Fruit fly (Drosophila melanogaster) whole organism, embryonic: ENCODE data around the gene CG31100.

Source experiments
- Atf6 ChIP-seq: fragments of 200-800 bp; sonication (Bioruptor generic); IDR thresholded peaks from 2 replicates; pipeline ENCODE4 v1.3.6; 2022; ENCODE audit warnings: missing biosample characterization, missing genetic modification characterization
- BEAF-32 ChIP-seq: fragments of 200-800 bp; sonication (Bioruptor generic); optimal IDR thresholded peaks from 3 replicates; lab custom pipeline; 2017; ENCODE audit warnings: missing biosample characterization, missing genetic modification characterization, mild to moderate bottlenecking, moderate library complexity, missing genetic modification reagents
- CG10654 ChIP-seq: fragments of 200-800 bp; sonication (Bioruptor generic); optimal IDR thresholded peaks from 2 replicates; lab custom pipeline; 2016; ENCODE audit warnings: missing biosample characterization, missing genetic modification characterization
- CG12071 ChIP-seq: fragments of 200-800 bp; sonication (Bioruptor generic); optimal IDR thresholded peaks from 3 replicates; lab custom pipeline; 2018; ENCODE audit warnings: missing biosample characterization, mild to moderate bottlenecking, missing genetic modification characterization
- CG14710 ChIP-seq: fragments of 200-800 bp; sonication (Bioruptor generic); optimal IDR thresholded peaks from 3 replicates; lab custom pipeline; 2019; ENCODE audit warnings: missing biosample characterization, mild to moderate bottlenecking, missing genetic modification characterization, moderate library complexity
- CG14965 ChIP-seq: fragments of 200-800 bp; sonication (Bioruptor generic); optimal IDR thresholded peaks from 2 replicates; lab custom pipeline; 2016; ENCODE audit warnings: missing biosample characterization, missing genetic modification characterization, borderline replicate concordance
- CG16813 ChIP-seq: fragments of 200-800 bp; sonication (Bioruptor generic); IDR thresholded peaks from 3 replicates; pipeline ENCODE4 v1.3.6; 2022; ENCODE audit warnings: missing biosample characterization, missing genetic modification characterization; ENCODE audit not compliant: partially characterized antibody
- CG17328 ChIP-seq: fragments of 200-800 bp; sonication (Bioruptor generic); IDR thresholded peaks from 2 replicates; pipeline ENCODE4 v1.3.6; 2022; ENCODE audit warnings: missing biosample characterization, missing genetic modification characterization
- CG18619 ChIP-seq: fragments of 200-800 bp; sonication (Bioruptor generic); optimal IDR thresholded peaks from 3 replicates; lab custom pipeline; 2017; ENCODE audit warnings: missing biosample characterization, mild to moderate bottlenecking, missing genetic modification characterization
- CG2678 ChIP-seq: fragments of 200-800 bp; sonication (Bioruptor generic); optimal IDR thresholded peaks from 3 replicates; lab custom pipeline; 2019; ENCODE audit warnings: missing biosample characterization, mild to moderate bottlenecking, missing genetic modification characterization, moderate library complexity
- CG3281 ChIP-seq: fragments of 200-800 bp; sonication (Bioruptor generic); optimal IDR thresholded peaks from 3 replicates; lab custom pipeline; 2017; ENCODE audit warnings: missing biosample characterization, mild to moderate bottlenecking, missing genetic modification characterization
- CG4854 ChIP-seq: fragments of 200-800 bp; sonication (Bioruptor generic); optimal IDR thresholded peaks from 2 replicates; lab custom pipeline; 2016; ENCODE audit warnings: missing biosample characterization, missing genetic modification characterization, inconsistent platforms
- CG5953 ChIP-seq: fragments of 200-800 bp; sonication (Bioruptor generic); IDR thresholded peaks from 2 replicates; pipeline ENCODE4 v1.3.6; 2022; ENCODE audit warnings: missing biosample characterization, missing genetic modification characterization
- CG6654 ChIP-seq: fragments of 200-800 bp; sonication (Bioruptor generic); optimal IDR thresholded peaks from 2 replicates; lab custom pipeline; 2017; ENCODE audit warnings: missing biosample characterization, mild to moderate bottlenecking, missing genetic modification characterization
- CG6689 ChIP-seq: fragments of 200-800 bp; sonication (Bioruptor generic); IDR thresholded peaks from 2 replicates; pipeline ENCODE4 v1.3.6; 2022; ENCODE audit warnings: missing biosample characterization, missing genetic modification characterization
- CG7372 ChIP-seq: fragments of 200-800 bp; sonication (Bioruptor generic); IDR thresholded peaks from 2 replicates; pipeline ENCODE4 v1.3.6; 2022; ENCODE audit warnings: missing biosample characterization, missing genetic modification characterization
- CG8359 ChIP-seq: fragments of 200-800 bp; sonication (Bioruptor generic); optimal IDR thresholded peaks from 2 replicates; lab custom pipeline; 2017; ENCODE audit warnings: missing biosample characterization, mild to moderate bottlenecking, missing genetic modification characterization, borderline replicate concordance
- CHES-1-like ChIP-seq: fragments of 200-800 bp; sonication (Bioruptor generic); optimal IDR thresholded peaks from 2 replicates; lab custom pipeline; 2016; ENCODE audit warnings: missing biosample characterization, missing genetic modification characterization
- Fer1 ChIP-seq: fragments of 200-800 bp; sonication (Bioruptor generic); optimal IDR thresholded peaks from 2 replicates; lab custom pipeline; 2017; ENCODE audit warnings: missing biosample characterization, mild to moderate bottlenecking, missing genetic modification characterization
- HmgZ ChIP-seq: fragments of 200-800 bp; sonication (Bioruptor generic); optimal IDR thresholded peaks from 2 replicates; lab custom pipeline; 2018; ENCODE audit warnings: missing biosample characterization, mild to moderate bottlenecking, missing genetic modification characterization
- Max ChIP-seq: fragments of 200-800 bp; sonication (Bioruptor generic); optimal IDR thresholded peaks from 2 replicates; lab custom pipeline; 2016; ENCODE audit warnings: missing biosample characterization, mild to moderate bottlenecking, missing genetic modification characterization
- Scr ChIP-seq: fragments of 200-800 bp; sonication (Bioruptor generic); IDR thresholded peaks from 2 replicates; pipeline ENCODE4 v1.3.6; 2022; ENCODE audit warnings: missing biosample characterization, missing genetic modification characterization; ENCODE audit not compliant: partially characterized antibody
- Xbp1 ChIP-seq: fragments of 200-800 bp; sonication (Bioruptor generic); optimal IDR thresholded peaks from 3 replicates; lab custom pipeline; 2016; ENCODE audit warnings: missing biosample characterization, mild to moderate bottlenecking, missing genetic modification characterization
- bbx ChIP-seq: fragments of 200-800 bp; sonication (Bioruptor generic); IDR thresholded peaks from 2 replicates; pipeline ENCODE4 v1.3.6; 2022; ENCODE audit warnings: missing biosample characterization, missing genetic modification characterization; ENCODE audit not compliant: partially characterized antibody
- cato ChIP-seq: fragments of 200-800 bp; sonication (Bioruptor generic); optimal IDR thresholded peaks from 2 replicates; lab custom pipeline; 2016; ENCODE audit warnings: missing biosample characterization, missing genetic modification characterization, borderline replicate concordance
- caup ChIP-seq: fragments of 200-800 bp; sonication (Bioruptor generic); optimal IDR thresholded peaks from 3 replicates; lab custom pipeline; 2017; ENCODE audit warnings: missing biosample characterization, mild to moderate bottlenecking, missing genetic modification characterization, moderate library complexity; ENCODE audit not compliant: severe bottlenecking
- da ChIP-seq: fragments of 200-800 bp; sonication (Bioruptor generic); optimal IDR thresholded peaks from 2 replicates; lab custom pipeline; 2016; ENCODE audit warnings: missing biosample characterization, missing genetic modification characterization
- dan ChIP-seq: fragments of 200-800 bp; sonication (Bioruptor generic); IDR thresholded peaks from 2 replicates; pipeline ENCODE4 v1.3.6; 2022; ENCODE audit warnings: missing biosample characterization, missing genetic modification characterization
- fd3F ChIP-seq: fragments of 200-800 bp; sonication (Bioruptor generic); optimal IDR thresholded peaks from 2 replicates; lab custom pipeline; 2018; ENCODE audit warnings: missing biosample characterization, mild to moderate bottlenecking, missing genetic modification characterization, moderate library complexity
- fu2 ChIP-seq: fragments of 200-800 bp; sonication (Bioruptor generic); optimal IDR thresholded peaks from 2 replicates; lab custom pipeline; 2016; ENCODE audit warnings: missing biosample characterization, missing genetic modification characterization
- gcm2 ChIP-seq: fragments of 200-800 bp; sonication (Bioruptor generic); optimal IDR thresholded peaks from 2 replicates; lab custom pipeline; 2016; ENCODE audit warnings: missing biosample characterization, missing genetic modification characterization
- gro ChIP-seq: fragments of 200-800 bp; sonication (Bioruptor generic); optimal IDR thresholded peaks from 2 replicates; lab custom pipeline; 2016; ENCODE audit warnings: missing biosample characterization, missing genetic modification characterization
- mld ChIP-seq: fragments of 200-800 bp; sonication (Bioruptor generic); IDR thresholded peaks from 3 replicates; pipeline ENCODE4 v1.3.6; 2022; ENCODE audit warnings: missing biosample characterization, missing genetic modification characterization; ENCODE audit not compliant: partially characterized antibody
- nau ChIP-seq: fragments of 200-800 bp; sonication (Bioruptor generic); optimal IDR thresholded peaks from 3 replicates; lab custom pipeline; 2017; ENCODE audit warnings: missing biosample characterization, mild to moderate bottlenecking, missing genetic modification characterization, missing genetic modification reagents
- nmo ChIP-seq: fragments of 200-800 bp; sonication (Bioruptor generic); optimal IDR thresholded peaks from 2 replicates; lab custom pipeline; 2018; ENCODE audit warnings: missing biosample characterization, mild to moderate bottlenecking, missing genetic modification characterization, moderate library complexity
- onecut ChIP-seq: fragments of 200-800 bp; sonication (Bioruptor generic); IDR thresholded peaks from 2 replicates; pipeline ENCODE4 v1.3.6; 2022; ENCODE audit warnings: missing biosample characterization, missing genetic modification characterization
- peb ChIP-seq: fragments of 200-800 bp; sonication (Bioruptor generic); IDR thresholded peaks from 2 replicates; pipeline ENCODE4 v1.3.6; 2022; ENCODE audit warnings: missing biosample characterization, missing genetic modification characterization
- pnt ChIP-seq: fragments of 200-800 bp; sonication (Bioruptor generic); optimal IDR thresholded peaks from 3 replicates; lab custom pipeline; 2016; ENCODE audit warnings: missing biosample characterization, missing genetic modification characterization
- psq ChIP-seq: fragments of 200-800 bp; sonication (Bioruptor generic); optimal IDR thresholded peaks from 2 replicates; lab custom pipeline; 2017; ENCODE audit warnings: missing biosample characterization, missing genetic modification characterization
- rib ChIP-seq: fragments of 200-800 bp; sonication (Bioruptor generic); IDR thresholded peaks from 2 replicates; pipeline ENCODE4 v1.3.6; 2022; ENCODE audit warnings: missing biosample characterization, missing genetic modification characterization
- run ChIP-seq: fragments of 200-800 bp; sonication (Bioruptor generic); optimal IDR thresholded peaks from 3 replicates; lab custom pipeline; 2018; ENCODE audit warnings: missing biosample characterization, mild to moderate bottlenecking, missing genetic modification characterization
- seq ChIP-seq: fragments of 200-800 bp; sonication (Bioruptor generic); IDR thresholded peaks from 2 replicates; pipeline ENCODE4 v1.3.6; 2022; ENCODE audit warnings: missing biosample characterization, missing genetic modification characterization
- sima ChIP-seq: fragments of 200-800 bp; sonication (Bioruptor generic); optimal IDR thresholded peaks from 2 replicates; lab custom pipeline; 2016; ENCODE audit warnings: missing biosample characterization, missing genetic modification characterization
- sqz ChIP-seq: fragments of 200-800 bp; sonication (Bioruptor generic); optimal IDR thresholded peaks from 3 replicates; lab custom pipeline; 2018; ENCODE audit warnings: missing biosample characterization, mild to moderate bottlenecking, missing genetic modification characterization
- tio ChIP-seq: fragments of 200-800 bp; sonication (Bioruptor generic); optimal IDR thresholded peaks from 2 replicates; lab custom pipeline; 2017; ENCODE audit warnings: missing biosample characterization, missing genetic modification characterization, inconsistent platforms
- vnd ChIP-seq: fragments of 200-800 bp; sonication (Bioruptor generic); IDR thresholded peaks from 3 replicates; pipeline ENCODE4 v1.3.6; 2022; ENCODE audit warnings: missing biosample characterization, missing genetic modification characterization; ENCODE audit not compliant: partially characterized antibody
- vvl ChIP-seq: fragments of 200-800 bp; sonication (Bioruptor generic); IDR thresholded peaks from 2 replicates; pipeline ENCODE4 v1.3.6; 2022; ENCODE audit warnings: missing biosample characterization, missing genetic modification characterization
- wor ChIP-seq: fragments of 200-800 bp; sonication (Bioruptor generic); IDR thresholded peaks from 2 replicates; pipeline ENCODE4 v1.3.6; 2022; ENCODE audit warnings: missing biosample characterization, missing genetic modification characterization
- zen ChIP-seq: fragments of 200-800 bp; sonication (Bioruptor generic); optimal IDR thresholded peaks from 3 replicates; lab custom pipeline; 2018; ENCODE audit warnings: missing biosample characterization, mild to moderate bottlenecking, missing genetic modification characterization, moderate library complexity

Gene CG31100

dm6 chr3R:9013765-9014380 lies 10.4 kb upstream of the CG31100 start (continued):
- TF ChIP-seq Xbp1 (GFP tag; lab: Kevin White, UChicago) (peak; percentile 62), mld (no peak), da (GFP tag; lab: Kevin White, UChicago) (no peak), CG5953 (GFP tag; lab: Robert Waterston, UW) (no peak), CG17328 (GFP tag; lab: Robert Waterston, UW) (peak; percentile 46; the same call in 1 of the 2 replicates), psq (GFP tag; lab: Kevin White, UChicago) (no peak), gro (peak; percentile 67), CG12071 (GFP tag; lab: Kevin White, UChicago) (no peak), BEAF-32 (GFP tag; lab: Kevin White, UChicago) (peak; percentile 31), seq (GFP tag; lab: Robert Waterston, UW) (no peak), CG4854 (GFP tag; lab: Kevin White, UChicago) (peak; percentile 17), CG18619 (GFP tag; lab: Kevin White, UChicago) (peak; percentile 46), wor (GFP tag; lab: Robert Waterston, UW) (no peak), Scr (peak; percentile 46; the same call in 1 of the 2 replicates), peb (GFP tag; lab: Robert Waterston, UW) (0 out of 2 replicates have a peak, but pooled peaks have one; percentile 6), rib (GFP tag; lab: Robert Waterston, UW) (peak; percentile 65; the same call in 1 of the 2 replicates), fd3F (GFP tag; lab: Kevin White, UChicago) (no peak), CG6654 (GFP tag; lab: Kevin White, UChicago) (no peak), CHES-1-like (peak; percentile 8), zen (tag; lab: Kevin White, UChicago) (no peak), nau (GFP tag; lab: Kevin White, UChicago) (no peak), CG6689 (GFP tag; lab: Robert Waterston, UW) (peak; percentile 49), Max (GFP tag; lab: Kevin White, UChicago) (peak; percentile 44), CG2678 (tag; lab: Kevin White, UChicago) (no peak), HmgZ (tag; lab: Kevin White, UChicago) (peak; percentile 76), tio (GFP tag; lab: Kevin White, UChicago) (no peak), fu2 (GFP tag; lab: Kevin White, UChicago) (peak; percentile 53), cato (GFP tag; lab: Kevin White, UChicago) (no peak), CG16813 (GFP tag; lab: Robert Waterston, UW) (no peak), Atf6 (GFP tag; lab: Robert Waterston, UW) (peak; percentile 39; the same call in 1 of the 2 replicates), sima (GFP tag; lab: Kevin White, UChicago) (no peak), pnt (GFP tag; lab: Kevin White, UChicago) (peak; percentile 45), gcm2 (GFP tag; lab: Kevin White, UChicago) (no peak), CG7372 (GFP tag; lab: Robert Waterston, UW) (peak; percentile 34; the same call in 1 of the 2 replicates), vvl (GFP tag; lab: Robert Waterston, UW) (peak; percentile 48; the same call in 1 of the 2 replicates), onecut (GFP tag; lab: Robert Waterston, UW) (peak; percentile 39; the same call in 1 of the 2 replicates), dan (GFP tag; lab: Robert Waterston, UW) (no peak), Fer1 (GFP tag; lab: Kevin White, UChicago) (peak; percentile 81), CG14965 (GFP tag; lab: Kevin White, UChicago) (no peak), caup (peak; percentile 31), CG14710 (tag; lab: Kevin White, UChicago) (peak; percentile 26), CG3281 (GFP tag; lab: Kevin White, UChicago) (peak; percentile 57), CG10654 (GFP tag; lab: Kevin White, UChicago) (peak; percentile 10), run (no peak), bbx (no peak), vnd (GFP tag; lab: Robert Waterston, UW) (no peak), nmo (GFP tag; lab: Kevin White, UChicago) (peak; percentile 45), sqz (GFP tag; lab: Kevin White, UChicago) (no peak), CG8359 (no peak)
